Worm (Caenorhabditis elegans) whole organism, L4 larva: ENCODE measurements around the gene F43C11.4.

Experiments
- ceh-82 ChIP-seq: sonication (generic microtip); optimal IDR thresholded peaks from 2 replicates; lab custom pipeline; 2017; ENCODE audit warnings: missing biosample characterization, missing genetic modification characterization
- dpl-1 ChIP-seq: fragments of 150-350 bp; optimal IDR thresholded peaks from 2 replicates; lab custom pipeline; 2014; ENCODE audit warnings: missing biosample characterization, missing genetic modification reagents, missing genetic modification characterization
- lin-13 ChIP-seq: fragments of 150-350 bp; optimal IDR thresholded peaks from 2 replicates; lab custom pipeline; 2014; ENCODE audit warnings: missing biosample characterization, missing genetic modification reagents, missing genetic modification characterization
- mep-1 ChIP-seq: fragments of 150-350 bp; sonication (generic microtip); optimal IDR thresholded peaks from 3 replicates; lab custom pipeline; 2014; ENCODE audit warnings: missing biosample characterization, missing genetic modification characterization
- nhr-11 ChIP-seq: fragments of 150-350 bp; optimal IDR thresholded peaks from 2 replicates; lab custom pipeline; 2014; ENCODE audit warnings: missing biosample characterization, missing genetic modification characterization
- pqm-1 ChIP-seq: sonication (generic microtip); optimal IDR thresholded peaks from 2 replicates; lab custom pipeline; 2017; ENCODE audit warnings: missing biosample characterization, missing genetic modification characterization

- TF ChIP-seq mep-1 (tag; lab: Kevin White, UChicago) (no peak), pqm-1 (tag; lab: Kevin White, UChicago) (no peak), nhr-11 (tag; lab: Kevin White, UChicago) (no peak), ceh-82 (tag; lab: Kevin White, UChicago) (no peak), dpl-1 (GFP tag; lab: Kevin White, UChicago) (no peak), lin-13 (GFP tag; lab: Kevin White, UChicago) (no peak)
Observed at ce11 chrII:2374973-2375372, 28.2 kb downstream of the F43C11.4 start, which contains the start of gene F16G10.2.
